Fruit fly (Drosophila melanogaster) whole organism, adult: ENCODE measurements around the gene CG10163.

Source experiments
- CG12768 ChIP-seq: fragments of 200-800 bp; sonication (Bioruptor generic); optimal IDR thresholded peaks from 2 replicates; lab custom pipeline; 2017; ENCODE audit warnings: missing biosample characterization, missing genetic modification characterization, mild to moderate bottlenecking, moderate library complexity, missing genetic modification reagents
- CG14711 ChIP-seq: fragments of 200-800 bp; sonication (Bioruptor generic); optimal IDR thresholded peaks from 2 replicates; lab custom pipeline; 2018; ENCODE audit warnings: missing biosample characterization, mild to moderate bottlenecking, missing genetic modification characterization, moderate library complexity
- CG33017 ChIP-seq: fragments of 200-800 bp; sonication (Bioruptor generic); optimal IDR thresholded peaks from 2 replicates; lab custom pipeline; 2018; ENCODE audit warnings: missing biosample characterization, mild to moderate bottlenecking, missing genetic modification characterization, moderate library complexity
- CG7101 ChIP-seq: fragments of 200-800 bp; sonication (Bioruptor generic); optimal IDR thresholded peaks from 2 replicates; lab custom pipeline; 2018; ENCODE audit warnings: missing biosample characterization, mild to moderate bottlenecking, missing genetic modification characterization, moderate library complexity
- Clk ChIP-seq: fragments of 200-800 bp; sonication (Bioruptor generic); optimal IDR thresholded peaks from 2 replicates; lab custom pipeline; 2017; ENCODE audit warnings: missing biosample characterization, missing genetic modification characterization
- Crg-1 ChIP-seq: fragments of 200-800 bp; sonication (Bioruptor generic); optimal IDR thresholded peaks from 2 replicates; lab custom pipeline; 2016; ENCODE audit warnings: missing biosample characterization, missing genetic modification characterization
- cic ChIP-seq: fragments of 200-800 bp; sonication (Bioruptor generic); optimal IDR thresholded peaks from 2 replicates; lab custom pipeline; 2017; ENCODE audit warnings: missing biosample characterization, mild to moderate bottlenecking, missing genetic modification characterization, moderate library complexity
- ovo ChIP-seq: fragments of 200-800 bp; sonication (Bioruptor generic); optimal IDR thresholded peaks from 2 replicates; lab custom pipeline; 2016; ENCODE audit warnings: missing biosample characterization, missing genetic modification characterization

dm6 chr3L:6304859-6305258 lies 46.3 kb upstream of the CG10163 start:
- TF ChIP-seq CG14711 (tag; lab: Kevin White, UChicago) (no peak), CG12768 (no peak), CG7101 (tag; lab: Kevin White, UChicago) (no peak), cic (GFP tag; lab: Kevin White, UChicago) (no peak), Clk (no peak), ovo (GFP tag; lab: Kevin White, UChicago) (no peak), CG33017 (tag; lab: Kevin White, UChicago) (no peak), Crg-1 (no peak)
